Fruit fly (Drosophila melanogaster) whole organism, embryonic: Measurements from ENCODE around the gene Fic.

Experiments used
- Aef1 ChIP-seq: fragments of 200-800 bp; sonication (Bioruptor generic); IDR thresholded peaks from 3 replicates; pipeline ENCODE4 v1.3.6; 2022; ENCODE audit warnings: missing biosample characterization, missing genetic modification characterization
- Atf-2 ChIP-seq: fragments of 200-800 bp; sonication (Bioruptor generic); optimal IDR thresholded peaks from 2 replicates; lab custom pipeline; 2016; ENCODE audit warnings: missing biosample characterization, missing genetic modification characterization
- Atf6 ChIP-seq: fragments of 200-800 bp; sonication (Bioruptor generic); IDR thresholded peaks from 2 replicates; pipeline ENCODE4 v1.3.6; 2022; ENCODE audit warnings: missing biosample characterization, missing genetic modification characterization
- CG10321 ChIP-seq: fragments of 200-800 bp; sonication (Bioruptor generic); IDR thresholded peaks from 2 replicates; pipeline ENCODE4 v1.3.6; 2022; ENCODE audit warnings: missing biosample characterization, missing genetic modification characterization
- CG10959 ChIP-seq: fragments of 200-800 bp; sonication (Bioruptor generic); IDR thresholded peaks from 2 replicates; pipeline ENCODE4 v1.3.6; 2022; ENCODE audit warnings: missing biosample characterization, missing genetic modification characterization
- CG11247 ChIP-seq: fragments of 200-800 bp; sonication (Bioruptor generic); IDR thresholded peaks from 2 replicates; pipeline ENCODE4 v1.3.6; 2022; ENCODE audit warnings: missing biosample characterization, missing genetic modification characterization
- CG12942 ChIP-seq: fragments of 200-800 bp; sonication (Bioruptor generic); optimal IDR thresholded peaks from 3 replicates; lab custom pipeline; 2016; ENCODE audit warnings: missing biosample characterization, missing genetic modification characterization
- CG13894 ChIP-seq: fragments of 200-800 bp; sonication (Bioruptor generic); optimal IDR thresholded peaks from 3 replicates; lab custom pipeline; 2018; ENCODE audit warnings: missing biosample characterization, mild to moderate bottlenecking, missing genetic modification characterization, moderate library complexity
- CG14050 ChIP-seq: fragments of 200-800 bp; sonication (Bioruptor generic); IDR thresholded peaks from 3 replicates; pipeline ENCODE4 v1.3.6; 2022; ENCODE audit warnings: missing biosample characterization, missing genetic modification characterization
- CG1529 ChIP-seq: fragments of 200-800 bp; sonication (Bioruptor generic); optimal IDR thresholded peaks from 3 replicates; lab custom pipeline; 2018; ENCODE audit warnings: missing biosample characterization, missing genetic modification characterization
- CG1602 ChIP-seq: fragments of 200-800 bp; sonication (Bioruptor generic); optimal IDR thresholded peaks from 3 replicates; lab custom pipeline; 2016; ENCODE audit warnings: missing biosample characterization, missing genetic modification characterization
- CG31388 ChIP-seq: fragments of 200-800 bp; sonication (Bioruptor generic); optimal IDR thresholded peaks from 2 replicates; lab custom pipeline; 2016; ENCODE audit warnings: missing biosample characterization, missing genetic modification characterization
- CG33557 ChIP-seq: fragments of 200-800 bp; sonication (Bioruptor generic); optimal IDR thresholded peaks from 2 replicates; lab custom pipeline; 2019; ENCODE audit warnings: missing biosample characterization, mild to moderate bottlenecking, missing genetic modification characterization, moderate library complexity
- CG3838 ChIP-seq: fragments of 200-800 bp; sonication (Bioruptor generic); optimal IDR thresholded peaks from 3 replicates; lab custom pipeline; 2016; ENCODE audit warnings: missing biosample characterization, missing genetic modification characterization
- CG4707 ChIP-seq: fragments of 200-800 bp; sonication (Bioruptor generic); optimal IDR thresholded peaks from 2 replicates; lab custom pipeline; 2018; ENCODE audit warnings: missing biosample characterization, mild to moderate bottlenecking, missing genetic modification characterization, moderate library complexity
- CG6689 ChIP-seq: fragments of 200-800 bp; sonication (Bioruptor generic); IDR thresholded peaks from 2 replicates; pipeline ENCODE4 v1.3.6; 2022; ENCODE audit warnings: missing biosample characterization, missing genetic modification characterization
- Camta ChIP-seq: fragments of 200-800 bp; sonication (Bioruptor generic); optimal IDR thresholded peaks from 2 replicates; lab custom pipeline; 2016; ENCODE audit warnings: missing biosample characterization, missing genetic modification characterization
- Chrac-16 ChIP-seq: fragments of 200-800 bp; sonication (Bioruptor generic); optimal IDR thresholded peaks from 3 replicates; lab custom pipeline; 2016; ENCODE audit warnings: missing biosample characterization, missing genetic modification characterization
- D19B ChIP-seq: fragments of 200-800 bp; sonication (Bioruptor generic); optimal IDR thresholded peaks from 2 replicates; lab custom pipeline; 2017; ENCODE audit warnings: missing biosample characterization, mild to moderate bottlenecking, missing genetic modification characterization
- Dfd ChIP-seq, 2 experiments: fragments of >200 bp; optimal IDR thresholded peaks; 2 replicates each; lab custom pipeline; 2017; ENCODE audit warnings: missing biosample characterization in 2 of 2, missing genetic modification characterization in 2 of 2
- Dref ChIP-seq: fragments of 200-800 bp; sonication (Bioruptor generic); IDR thresholded peaks from 2 replicates; pipeline ENCODE4 v1.3.6; 2022; ENCODE audit warnings: missing biosample characterization, missing genetic modification characterization
- Ets97D ChIP-seq: fragments of 200-800 bp; sonication (Bioruptor generic); optimal IDR thresholded peaks from 3 replicates; lab custom pipeline; 2016; ENCODE audit warnings: missing biosample characterization, missing genetic modification characterization
- Gsc ChIP-seq: fragments of 200-800 bp; sonication (Bioruptor generic); IDR thresholded peaks from 2 replicates; pipeline ENCODE4 v1.3.6; 2022; ENCODE audit warnings: missing biosample characterization, missing genetic modification characterization
- H15 ChIP-seq: fragments of 200-800 bp; sonication (Bioruptor generic); IDR thresholded peaks from 3 replicates; pipeline ENCODE4 v1.3.6; 2022; ENCODE audit warnings: missing biosample characterization, missing genetic modification characterization
- HmgZ ChIP-seq: fragments of 200-800 bp; sonication (Bioruptor generic); optimal IDR thresholded peaks from 2 replicates; lab custom pipeline; 2018; ENCODE audit warnings: missing biosample characterization, mild to moderate bottlenecking, missing genetic modification characterization
- Hr39 ChIP-seq: fragments of >200 bp; optimal IDR thresholded peaks from 2 replicates; lab custom pipeline; 2017
- Optix ChIP-seq: fragments of 200-800 bp; sonication (Bioruptor generic); IDR thresholded peaks from 3 replicates; pipeline ENCODE4 v1.3.6; 2022; ENCODE audit warnings: missing biosample characterization, missing genetic modification characterization
- Poxn ChIP-seq: fragments of 200-800 bp; sonication (Bioruptor generic); IDR thresholded peaks from 2 replicates; pipeline ENCODE4 v1.3.6; 2022; ENCODE audit warnings: missing biosample characterization, missing genetic modification characterization
- Six4 ChIP-seq: fragments of 200-800 bp; sonication (Bioruptor generic); optimal IDR thresholded peaks from 2 replicates; lab custom pipeline; 2016; ENCODE audit warnings: missing biosample characterization, missing genetic modification characterization
- Sry-β ChIP-seq: fragments of 200-800 bp; sonication (Bioruptor generic); optimal IDR thresholded peaks from 2 replicates; lab custom pipeline; 2018; ENCODE audit warnings: missing biosample characterization, mild to moderate bottlenecking, missing genetic modification characterization, moderate library complexity
- Usf ChIP-seq: fragments of 200-800 bp; sonication (Bioruptor generic); optimal IDR thresholded peaks from 2 replicates; lab custom pipeline; 2017; ENCODE audit warnings: missing genotype, missing biosample characterization, missing genetic modification characterization
- YL-1 ChIP-seq: fragments of 200-800 bp; sonication (Bioruptor generic); optimal IDR thresholded peaks from 3 replicates; lab custom pipeline; 2017; ENCODE audit warnings: missing biosample characterization, mild to moderate bottlenecking, missing genetic modification characterization
- aop ChIP-seq: fragments of 200-800 bp; sonication (Bioruptor generic); IDR thresholded peaks from 2 replicates; pipeline ENCODE4 v1.3.6; 2022; ENCODE audit warnings: missing biosample characterization, missing genetic modification characterization
- bab2 ChIP-seq: fragments of 200-800 bp; sonication (Bioruptor generic); optimal IDR thresholded peaks from 2 replicates; lab custom pipeline; 2016; ENCODE audit warnings: missing biosample characterization, missing genetic modification characterization
- bbx ChIP-seq: fragments of 200-800 bp; sonication (Bioruptor generic); IDR thresholded peaks from 2 replicates; pipeline ENCODE4 v1.3.6; 2022; ENCODE audit warnings: missing biosample characterization, missing genetic modification characterization; ENCODE audit not compliant: partially characterized antibody
- bcd ChIP-seq: fragments of 200-800 bp; sonication (Bioruptor generic); optimal IDR thresholded peaks from 2 replicates; lab custom pipeline; 2017; ENCODE audit warnings: missing biosample characterization, mild to moderate bottlenecking, missing genetic modification characterization
- cg ChIP-seq: fragments of 200-800 bp; sonication (Bioruptor generic); optimal IDR thresholded peaks from 3 replicates; lab custom pipeline; 2019; ENCODE audit warnings: missing biosample characterization, mild to moderate bottlenecking, missing genetic modification characterization, moderate library complexity
- dysf ChIP-seq: fragments of 200-800 bp; sonication (Bioruptor generic); IDR thresholded peaks from 3 replicates; pipeline ENCODE4 v1.3.6; 2022; ENCODE audit warnings: missing biosample characterization, missing genetic modification characterization
- esg ChIP-seq: fragments of 200-800 bp; sonication (Bioruptor generic); conservative IDR thresholded peaks from 2 replicates; pipeline ENCODE4 v1.3.6; 2022; ENCODE audit warnings: missing biosample characterization, missing genetic modification characterization
- ind ChIP-seq: fragments of 200-800 bp; sonication (Bioruptor generic); optimal IDR thresholded peaks from 3 replicates; lab custom pipeline; 2016; ENCODE audit warnings: missing biosample characterization, missing genetic modification characterization
- lab ChIP-seq: fragments of 200-800 bp; sonication (Bioruptor generic); optimal IDR thresholded peaks from 3 replicates; lab custom pipeline; 2017; ENCODE audit warnings: missing biosample characterization, missing genetic modification characterization, mild to moderate bottlenecking, moderate library complexity, missing genetic modification reagents
- lbe ChIP-seq: fragments of 200-800 bp; sonication (Bioruptor generic); optimal IDR thresholded peaks from 2 replicates; lab custom pipeline; 2016; ENCODE audit warnings: missing biosample characterization, mild to moderate bottlenecking, missing genetic modification characterization
- maf-S ChIP-seq: fragments of 200-800 bp; sonication (Bioruptor generic); optimal IDR thresholded peaks from 2 replicates; lab custom pipeline; 2016; ENCODE audit warnings: missing biosample characterization, missing genetic modification characterization
- org-1 ChIP-seq: fragments of 200-800 bp; sonication (Bioruptor generic); optimal IDR thresholded peaks from 2 replicates; lab custom pipeline; 2017; ENCODE audit warnings: missing biosample characterization, missing genetic modification characterization
- p53 ChIP-seq: fragments of 200-800 bp; sonication (Bioruptor generic); optimal IDR thresholded peaks from 2 replicates; lab custom pipeline; 2016; ENCODE audit warnings: missing biosample characterization, missing genetic modification characterization
- pan ChIP-seq, 4 experiments: fragments of >200 bp in 3 of 4; fragments of 200-800 bp in 1 of 4; sonication (Bioruptor generic) in 1 of 4; optimal IDR thresholded peaks in 3 of 4; IDR thresholded peaks in 1 of 4; 2 replicates each; pipeline versions ENCODE4 v1.3.6 to Lab custom; 2017 to 2022; ENCODE audit warnings: missing biosample characterization in 2 of 4, missing genetic modification characterization in 2 of 4, mixed read lengths in 1 of 4
- pfk ChIP-seq: fragments of 200-800 bp; sonication (Bioruptor generic); optimal IDR thresholded peaks from 2 replicates; lab custom pipeline; 2018; ENCODE audit warnings: missing biosample characterization, mild to moderate bottlenecking, missing genetic modification characterization, moderate library complexity
- unc-4 ChIP-seq: fragments of 200-800 bp; sonication (Bioruptor generic); IDR thresholded peaks from 2 replicates; pipeline ENCODE4 v1.3.6; 2022; ENCODE audit warnings: missing biosample characterization, missing genetic modification characterization; ENCODE audit not compliant: partially characterized antibody
- zf30C ChIP-seq: fragments of 200-800 bp; sonication (Bioruptor generic); optimal IDR thresholded peaks from 3 replicates; lab custom pipeline; 2018; ENCODE audit warnings: missing biosample characterization, mild to moderate bottlenecking, missing genetic modification characterization

The Fic gene

DNA sequence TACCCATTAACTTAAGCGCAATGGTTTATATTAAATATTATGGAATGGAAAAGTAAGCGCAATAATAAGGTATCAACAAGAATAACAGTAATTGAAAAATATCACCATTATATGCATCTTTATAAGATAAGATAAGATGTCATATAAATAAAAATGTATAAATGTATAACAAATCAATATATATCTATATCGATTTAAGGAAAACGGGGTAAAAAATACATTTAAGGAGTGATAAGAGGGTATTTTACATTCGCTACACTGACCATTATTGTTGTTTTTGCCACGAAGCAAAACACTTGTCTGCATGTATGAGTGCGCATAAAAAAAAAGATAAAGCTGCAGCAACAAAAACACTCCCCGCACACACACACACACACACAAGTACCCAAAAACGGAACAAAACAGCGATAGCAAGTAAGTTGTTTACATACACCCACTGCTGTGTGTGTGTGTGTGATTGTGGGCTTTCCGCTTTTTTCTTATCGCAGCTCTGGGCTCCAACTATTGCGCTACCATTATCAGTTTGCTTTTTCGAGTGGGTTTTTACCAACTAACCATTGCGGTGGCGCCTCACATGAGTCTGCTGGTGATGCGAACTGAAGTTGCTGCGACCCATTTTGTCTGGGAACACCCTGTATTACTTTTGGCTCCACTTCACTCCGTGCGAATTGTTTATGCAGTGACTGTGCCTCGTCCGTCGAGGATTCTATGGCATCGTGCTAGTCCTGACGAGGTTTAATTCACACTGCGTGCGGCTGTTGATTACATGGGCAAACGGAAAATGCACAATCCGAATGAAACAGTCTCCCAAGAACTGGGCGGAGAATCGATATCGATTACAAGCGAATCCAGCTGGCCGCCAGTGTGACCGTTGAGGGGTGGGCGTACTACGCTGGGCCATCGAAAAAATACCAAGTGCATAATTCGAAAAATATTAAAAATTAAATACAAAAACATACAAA lies 49.2 kb downstream of the Fic start, which contains the start of gene mmy (continued):
- peak; percentile 12 for TF ChIP-seq ind (GFP tag; lab: Kevin White, UChicago)
- peak; percentile 6 for TF ChIP-seq CG1529
- TF ChIP-seq Ets97D (GFP tag; lab: Kevin White, UChicago) = no peak
- TF ChIP-seq lab (GFP tag; lab: Kevin White, UChicago) = peak; percentile 49
- no peak for TF ChIP-seq Optix (GFP tag; lab: Robert Waterston, UW)
- no peak for TF ChIP-seq Atf-2 (GFP tag; lab: Kevin White, UChicago)
- TF ChIP-seq bcd (GFP tag; lab: Kevin White, UChicago) = peak; percentile 61
- no peak for TF ChIP-seq Camta (GFP tag; lab: Kevin White, UChicago)
- peak; percentile 84 for TF ChIP-seq aop (GFP tag; lab: Robert Waterston, UW)
- TF ChIP-seq Gsc (GFP tag; lab: Robert Waterston, UW) = no peak
- TF ChIP-seq Hr39 (lab: Kevin White, UChicago) = no peak
- TF ChIP-seq esg (GFP tag; lab: Robert Waterston, UW) = peak; percentile 52; the same call in 1 of the 2 replicates
- TF ChIP-seq Poxn (GFP tag; lab: Robert Waterston, UW) = no peak
- no peak for TF ChIP-seq CG31388 (GFP tag; lab: Kevin White, UChicago)
- peak; percentile 48; the same call in 1 of the 2 replicates for TF ChIP-seq CG6689 (GFP tag; lab: Robert Waterston, UW)
- TF ChIP-seq YL-1 = peak; percentile 29
- TF ChIP-seq Dref (GFP tag; lab: Robert Waterston, UW) = peak; percentile 76
- no peak for TF ChIP-seq Usf (GFP tag; lab: Kevin White, UChicago)
- TF ChIP-seq Atf6 (GFP tag; lab: Robert Waterston, UW) = peak; percentile 9; the same call in 1 of the 2 replicates
- TF ChIP-seq Sry-β (GFP tag; lab: Kevin White, UChicago) = peak; percentile 38
- no peak for TF ChIP-seq CG12942
- TF ChIP-seq lbe (GFP tag; lab: Kevin White, UChicago) = peak; percentile 57
- TF ChIP-seq Six4 (GFP tag; lab: Kevin White, UChicago) = no peak
- no peak for TF ChIP-seq CG11247 (GFP tag; lab: Robert Waterston, UW)
- TF ChIP-seq bbx = no peak; the same call in 1 of the 2 replicates
- TF ChIP-seq pfk (GFP tag; lab: Kevin White, UChicago) = no peak
- no peak for TF ChIP-seq p53 (GFP tag; lab: Kevin White, UChicago)
- TF ChIP-seq org-1 (GFP tag; lab: Kevin White, UChicago) = peak; percentile 4
- TF ChIP-seq bab2 = no peak
- TF ChIP-seq CG14050 = no peak
- no peak for TF ChIP-seq CG10321 (GFP tag; lab: Robert Waterston, UW)
- TF ChIP-seq pan (optimal IDR thresholded peaks at IDR 0.05; lab: Kevin White, UChicago) = no peak
- TF ChIP-seq pan (GFP tag; optimal IDR thresholded peaks at IDR 0.05 in 1 of 2, IDR thresholded peaks at IDR 0.05 in 1 of 2) = peak in 1 of 2 experiments; percentile 30
- TF ChIP-seq dysf (GFP tag; lab: Robert Waterston, UW) = peak; percentile 70
- TF ChIP-seq cg = peak; percentile 98
- peak; percentile 38; the same call in 1 of the 2 replicates for TF ChIP-seq unc-4 (GFP tag; lab: Robert Waterston, UW)
- TF ChIP-seq CG1602 (GFP tag; lab: Kevin White, UChicago) = peak; percentile 21
- no peak for TF ChIP-seq CG33557 (GFP tag; lab: Kevin White, UChicago)
- TF ChIP-seq zf30C (GFP tag; lab: Kevin White, UChicago) = peak; percentile 5
- TF ChIP-seq CG3838 (GFP tag; lab: Kevin White, UChicago) = no peak
- no peak for TF ChIP-seq CG10959 (GFP tag; lab: Robert Waterston, UW)
- no peak for TF ChIP-seq H15 (GFP tag; lab: Robert Waterston, UW)
- TF ChIP-seq HmgZ (tag; lab: Kevin White, UChicago) = peak; percentile 12
- no peak for TF ChIP-seq Dfd (GFP tag; optimal IDR thresholded peaks at IDR 0.05; lab: Kevin White, UChicago)
- TF ChIP-seq maf-S (GFP tag; lab: Kevin White, UChicago) = peak; percentile 13
- TF ChIP-seq D19B (GFP tag; lab: Kevin White, UChicago) = peak; percentile 98
- TF ChIP-seq Aef1 (GFP tag; lab: Robert Waterston, UW) = peak; percentile 86
- no peak for TF ChIP-seq Chrac-16 (GFP tag; lab: Kevin White, UChicago)
- peak; percentile 38 for TF ChIP-seq CG4707 (GFP tag; lab: Kevin White, UChicago)
- TF ChIP-seq CG13894 (tag; lab: Kevin White, UChicago) = peak; percentile 43
